Fruit fly (Drosophila melanogaster) whole organism, embryonic: ENCODE data around the gene Mst98Ca.

Experiments used
- Adf1 ChIP-seq: fragments of 200-800 bp; sonication (Bioruptor generic); IDR thresholded peaks from 2 replicates; pipeline ENCODE4 v1.3.6; 2022; ENCODE audit warnings: missing biosample characterization, missing genetic modification characterization
- Asciz ChIP-seq: fragments of 200-800 bp; sonication (Bioruptor generic); optimal IDR thresholded peaks from 2 replicates; lab custom pipeline; 2017; ENCODE audit warnings: missing biosample characterization, mild to moderate bottlenecking, missing genetic modification characterization, missing genetic modification reagents
- Blimp-1 ChIP-seq: fragments of 200-800 bp; sonication (Bioruptor generic); optimal IDR thresholded peaks from 3 replicates; lab custom pipeline; 2018; ENCODE audit warnings: missing biosample characterization, missing genetic modification characterization, mild to moderate bottlenecking, moderate library complexity, missing genetic modification reagents
- CG10267 ChIP-seq: fragments of 200-800 bp; sonication (Bioruptor generic); optimal IDR thresholded peaks from 2 replicates; lab custom pipeline; 2018; ENCODE audit warnings: missing biosample characterization, mild to moderate bottlenecking, missing genetic modification characterization, moderate library complexity
- CG10979 ChIP-seq: fragments of 200-800 bp; sonication (Bioruptor generic); optimal IDR thresholded peaks from 2 replicates; lab custom pipeline; 2018; ENCODE audit warnings: missing biosample characterization, mild to moderate bottlenecking, missing genetic modification characterization, moderate library complexity
- CG12219 ChIP-seq: fragments of 200-800 bp; sonication (Bioruptor generic); optimal IDR thresholded peaks from 3 replicates; lab custom pipeline; 2018; ENCODE audit warnings: missing biosample characterization, mild to moderate bottlenecking, missing genetic modification characterization
- CG12659 ChIP-seq: fragments of 200-800 bp; sonication (Bioruptor generic); optimal IDR thresholded peaks from 3 replicates; lab custom pipeline; 2017; ENCODE audit warnings: mild to moderate bottlenecking, missing biosample characterization, missing genetic modification reagents, missing genetic modification characterization
- CG12769 ChIP-seq: fragments of 200-800 bp; sonication (Bioruptor generic); optimal IDR thresholded peaks from 2 replicates; lab custom pipeline; 2019; ENCODE audit warnings: missing biosample characterization, mild to moderate bottlenecking, missing genetic modification characterization, moderate library complexity
- CG17829 ChIP-seq: fragments of 200-800 bp; optimal IDR thresholded peaks from 2 replicates; lab custom pipeline; 2019; ENCODE audit warnings: missing biosample characterization, mild to moderate bottlenecking, missing genetic modification characterization, moderate library complexity
- CG2129 ChIP-seq: fragments of 200-800 bp; sonication (Bioruptor generic); IDR thresholded peaks from 2 replicates; pipeline ENCODE4 v1.3.6; 2022; ENCODE audit warnings: missing biosample characterization, missing genetic modification characterization; ENCODE audit not compliant: partially characterized antibody
- CG2202 ChIP-seq: fragments of 200-800 bp; sonication (Bioruptor generic); optimal IDR thresholded peaks from 2 replicates; lab custom pipeline; 2018; ENCODE audit warnings: missing biosample characterization, mild to moderate bottlenecking, missing genetic modification characterization
- CG32772 ChIP-seq: fragments of 200-800 bp; sonication (Bioruptor generic); IDR thresholded peaks from 2 replicates; pipeline ENCODE4 v1.3.6; 2022; ENCODE audit warnings: missing biosample characterization, missing genetic modification characterization
- CG6765 ChIP-seq: fragments of 200-800 bp; sonication (Bioruptor generic); optimal IDR thresholded peaks from 3 replicates; lab custom pipeline; 2017; ENCODE audit warnings: missing biosample characterization, mild to moderate bottlenecking, missing genetic modification characterization
- CG7556 ChIP-seq: fragments of 200-800 bp; sonication (Bioruptor generic); optimal IDR thresholded peaks from 2 replicates; lab custom pipeline; 2017; ENCODE audit warnings: missing biosample characterization, mild to moderate bottlenecking, missing genetic modification characterization
- CG7928 ChIP-seq: fragments of 200-800 bp; sonication (Bioruptor generic); optimal IDR thresholded peaks from 2 replicates; lab custom pipeline; 2017; ENCODE audit warnings: missing biosample characterization, mild to moderate bottlenecking, missing genetic modification characterization
- CG8290 ChIP-seq, 3 experiments: fragments of 200-800 bp; sonication (Bioruptor generic); optimal IDR thresholded peaks; 2 replicates each; lab custom pipeline; 2016 to 2019; ENCODE audit warnings: missing biosample characterization in 3 of 3, missing genetic modification characterization in 3 of 3, mild to moderate bottlenecking in 2 of 3, moderate library complexity in 1 of 3
- CG8478 ChIP-seq: fragments of >200 bp; optimal IDR thresholded peaks from 2 replicates; lab custom pipeline; 2018
- CG8924 ChIP-seq: fragments of 200-800 bp; optimal IDR thresholded peaks from 3 replicates; lab custom pipeline; 2019; ENCODE audit warnings: missing biosample characterization, mild to moderate bottlenecking, missing genetic modification characterization, moderate library complexity
- CG9876 ChIP-seq: fragments of 200-800 bp; sonication (Bioruptor generic); optimal IDR thresholded peaks from 2 replicates; lab custom pipeline; 2016; ENCODE audit warnings: missing biosample characterization, missing genetic modification characterization
- Dip2 ChIP-seq: fragments of 200-800 bp; sonication (Bioruptor generic); IDR thresholded peaks from 2 replicates; pipeline ENCODE4 v1.3.6; 2022; ENCODE audit warnings: missing biosample characterization, missing genetic modification characterization
- Drgx ChIP-seq: fragments of 200-800 bp; sonication (Bioruptor generic); IDR thresholded peaks from 2 replicates; pipeline ENCODE4 v1.3.6; 2022; ENCODE audit warnings: missing biosample characterization, missing genetic modification characterization
- Fer1 ChIP-seq: fragments of 200-800 bp; sonication (Bioruptor generic); optimal IDR thresholded peaks from 2 replicates; lab custom pipeline; 2017; ENCODE audit warnings: missing biosample characterization, mild to moderate bottlenecking, missing genetic modification characterization
- Hr51 ChIP-seq, 2 experiments: fragments of 200-800 bp; sonication (Bioruptor generic); optimal IDR thresholded peaks; 2 replicates in 1 of 2; 3 replicates in 1 of 2; lab custom pipeline; 2016 to 2018; ENCODE audit warnings: missing biosample characterization in 2 of 2, missing genetic modification characterization in 2 of 2, mild to moderate bottlenecking in 1 of 2, moderate library complexity in 1 of 2
- Mad ChIP-seq: fragments of 200-800 bp; sonication (Bioruptor generic); optimal IDR thresholded peaks from 2 replicates; lab custom pipeline; 2016; ENCODE audit warnings: missing biosample characterization, missing genetic modification characterization
- Mes4 ChIP-seq: fragments of 200-800 bp; sonication (Bioruptor generic); optimal IDR thresholded peaks from 2 replicates; lab custom pipeline; 2016; ENCODE audit warnings: missing biosample characterization, missing genetic modification characterization
- NC2β ChIP-seq: fragments of 200-800 bp; sonication (Bioruptor generic); optimal IDR thresholded peaks from 2 replicates; lab custom pipeline; 2016; ENCODE audit warnings: missing biosample characterization, missing genetic modification characterization
- Oli ChIP-seq: fragments of 200-800 bp; sonication (Bioruptor generic); optimal IDR thresholded peaks from 2 replicates; lab custom pipeline; 2018; ENCODE audit warnings: missing biosample characterization, mild to moderate bottlenecking, missing genetic modification characterization, moderate library complexity
- Pdp1 ChIP-seq, 2 experiments: fragments of 200-800 bp; sonication (Bioruptor generic); optimal IDR thresholded peaks; 3 replicates each; lab custom pipeline; 2016; ENCODE audit warnings: missing biosample characterization in 2 of 2, missing genetic modification characterization in 2 of 2, mild to moderate bottlenecking in 1 of 2, moderate library complexity in 1 of 2
- Sry-δ ChIP-seq: fragments of 200-800 bp; sonication (Bioruptor generic); optimal IDR thresholded peaks from 2 replicates; lab custom pipeline; 2016; ENCODE audit warnings: missing biosample characterization, missing genetic modification characterization
- Tbp ChIP-seq: fragments of >200 bp; optimal IDR thresholded peaks from 2 replicates; lab custom pipeline; 2018; ENCODE audit warnings: missing biosample characterization, missing genetic modification characterization
- ab ChIP-seq: fragments of 200-800 bp; sonication (Bioruptor generic); optimal IDR thresholded peaks from 2 replicates; lab custom pipeline; 2016; ENCODE audit warnings: missing biosample characterization, missing genetic modification characterization
- abd-A ChIP-seq: fragments of 200-800 bp; sonication (Bioruptor generic); optimal IDR thresholded peaks from 3 replicates; lab custom pipeline; 2019; ENCODE audit warnings: missing biosample characterization, mild to moderate bottlenecking, missing genetic modification characterization, moderate library complexity
- bab2 ChIP-seq: fragments of 200-800 bp; sonication (Bioruptor generic); optimal IDR thresholded peaks from 2 replicates; lab custom pipeline; 2016; ENCODE audit warnings: missing biosample characterization, missing genetic modification characterization
- btn ChIP-seq: fragments of 200-800 bp; sonication (Bioruptor generic); optimal IDR thresholded peaks from 2 replicates; lab custom pipeline; 2016; ENCODE audit warnings: missing biosample characterization, missing genetic modification characterization
- crol ChIP-seq: fragments of 200-800 bp; sonication (Bioruptor generic); IDR thresholded peaks from 2 replicates; pipeline ENCODE4 v1.3.6; 2022; ENCODE audit warnings: missing biosample characterization, missing genetic modification characterization
- eve ChIP-seq, 2 experiments: fragments of >200 bp; optimal IDR thresholded peaks; 2 replicates each; lab custom pipeline; 2017; ENCODE audit warnings: missing biosample characterization in 2 of 2, missing genetic modification characterization in 2 of 2
- eyg ChIP-seq: fragments of 200-800 bp; sonication (Bioruptor generic); optimal IDR thresholded peaks from 3 replicates; lab custom pipeline; 2016; ENCODE audit warnings: missing biosample characterization, missing genetic modification characterization
- fu2 ChIP-seq: fragments of 200-800 bp; sonication (Bioruptor generic); optimal IDR thresholded peaks from 2 replicates; lab custom pipeline; 2016; ENCODE audit warnings: missing biosample characterization, missing genetic modification characterization
- insv ChIP-seq, 2 experiments: fragments of 200-800 bp; sonication (Bioruptor generic); optimal IDR thresholded peaks; 3 replicates each; lab custom pipeline; 2016 to 2018; ENCODE audit warnings: missing biosample characterization in 2 of 2, missing genetic modification characterization in 2 of 2
- jigr1 ChIP-seq: fragments of 200-800 bp; sonication (Bioruptor generic); IDR thresholded peaks from 3 replicates; pipeline ENCODE4 v1.3.6; 2022; ENCODE audit warnings: missing biosample characterization, missing genetic modification characterization
- kay ChIP-seq: fragments of 200-800 bp; sonication (Bioruptor generic); optimal IDR thresholded peaks from 2 replicates; lab custom pipeline; 2016; ENCODE audit warnings: missing biosample characterization, missing genetic modification characterization
- ken ChIP-seq: fragments of 200-800 bp; sonication (Bioruptor generic); IDR thresholded peaks from 3 replicates; pipeline ENCODE4 v1.3.6; 2022; ENCODE audit warnings: missing biosample characterization, missing genetic modification characterization
- peb ChIP-seq: fragments of 200-800 bp; sonication (Bioruptor generic); IDR thresholded peaks from 2 replicates; pipeline ENCODE4 v1.3.6; 2022; ENCODE audit warnings: missing biosample characterization, missing genetic modification characterization
- pros ChIP-seq: fragments of 200-800 bp; sonication (Bioruptor generic); optimal IDR thresholded peaks from 3 replicates; lab custom pipeline; 2019; ENCODE audit warnings: missing biosample characterization, mild to moderate bottlenecking, missing genetic modification characterization, moderate library complexity
- schlank ChIP-seq: fragments of 200-800 bp; sonication (Bioruptor generic); optimal IDR thresholded peaks from 2 replicates; lab custom pipeline; 2018; ENCODE audit warnings: missing biosample characterization, mild to moderate bottlenecking, missing genetic modification characterization
- sens-2 ChIP-seq: fragments of 200-800 bp; sonication (Bioruptor generic); IDR thresholded peaks from 2 replicates; pipeline ENCODE4 v1.3.6; 2022; ENCODE audit warnings: missing biosample characterization, missing genetic modification characterization
- so ChIP-seq: fragments of 200-800 bp; sonication (Bioruptor generic); IDR thresholded peaks from 3 replicates; pipeline ENCODE4 v1.3.6; 2022; ENCODE audit warnings: missing biosample characterization, missing genetic modification characterization
- tap ChIP-seq: fragments of 200-800 bp; optimal IDR thresholded peaks from 3 replicates; lab custom pipeline; 2019; ENCODE audit warnings: missing biosample characterization, mild to moderate bottlenecking, missing genetic modification characterization, moderate library complexity
- toy ChIP-seq: fragments of 200-800 bp; sonication (Bioruptor generic); IDR thresholded peaks from 2 replicates; pipeline ENCODE4 v1.3.6; 2022; ENCODE audit warnings: missing biosample characterization, missing genetic modification characterization
- wdn ChIP-seq: fragments of 200-800 bp; sonication (Bioruptor generic); IDR thresholded peaks from 2 replicates; pipeline ENCODE4 v1.3.6; 2022; ENCODE audit warnings: missing biosample characterization, missing genetic modification characterization

Gene Mst98Ca

DNA sequence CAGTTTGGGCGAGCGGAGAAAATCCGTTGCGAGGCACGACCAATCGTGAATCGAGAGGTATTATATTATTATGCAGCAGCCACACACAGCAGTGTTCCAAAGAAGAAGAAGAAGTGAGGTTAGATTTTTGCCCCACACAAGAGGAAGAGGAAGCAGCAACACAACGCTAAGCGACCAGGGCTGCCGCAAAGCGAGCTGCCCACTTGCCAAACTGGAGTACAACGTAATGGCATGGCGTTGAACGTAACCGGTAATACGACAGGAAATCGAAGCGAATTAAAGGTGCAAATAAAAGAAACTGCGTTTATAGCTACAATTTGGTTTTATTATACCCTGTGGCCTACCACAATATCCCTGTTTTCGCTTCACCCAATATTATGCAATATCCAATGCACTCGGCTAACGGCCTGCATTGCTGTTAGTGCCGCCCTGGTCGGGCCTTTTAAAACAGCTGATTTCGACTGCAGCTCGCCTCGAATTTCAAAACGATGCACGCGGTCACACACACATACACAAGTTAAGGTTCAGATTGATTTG, 44.4 kb downstream of the Mst98Ca start (continued):
- TF ChIP-seq kay (GFP tag; lab: Kevin White, UChicago) = peak; percentile 12
- TF ChIP-seq peb (GFP tag; lab: Robert Waterston, UW) = peak; percentile 63
- peak; percentile 80 for TF ChIP-seq CG17829
- TF ChIP-seq Fer1 = peak; percentile 73
- peak; percentile 56 for TF ChIP-seq eyg (GFP tag; lab: Kevin White, UChicago)
- peak; percentile 65 for TF ChIP-seq wdn (GFP tag; lab: Robert Waterston, UW)
- peak; percentile 64 for TF ChIP-seq Adf1
- TF ChIP-seq ab (GFP tag; lab: Kevin White, UChicago) = peak; percentile 52
- TF ChIP-seq eve (GFP tag; optimal IDR thresholded peaks at IDR 0.05; lab: Kevin White, UChicago) = peak in 1 of 2 experiments; percentile 41
- TF ChIP-seq bab2 = peak; percentile 63
- peak; percentile 35; the same call in 1 of the 2 replicates for TF ChIP-seq Drgx (GFP tag; lab: Robert Waterston, UW)
- peak; percentile 78 for TF ChIP-seq CG12659 (GFP tag; lab: Kevin White, UChicago)
- TF ChIP-seq CG8924 (tag; lab: Kevin White, UChicago) = peak; percentile 62
- peak; percentile 64 for TF ChIP-seq Sry-δ (GFP tag; lab: Kevin White, UChicago)
- peak; percentile 73 for TF ChIP-seq CG12769 (tag; lab: Kevin White, UChicago)
- TF ChIP-seq Pdp1 (GFP tag; optimal IDR thresholded peaks at IDR 0.05; lab: Kevin White, UChicago) = peak; percentile 74 to 98
- TF ChIP-seq Mes4 (GFP tag; lab: Kevin White, UChicago) = peak; percentile 81
- peak; percentile 51 for TF ChIP-seq Blimp-1 (GFP tag; lab: Kevin White, UChicago)
- TF ChIP-seq CG8478 = no peak
- TF ChIP-seq crol (GFP tag; lab: Robert Waterston, UW) = 0 out of 2 replicates have a peak, but pooled peaks have one; percentile 30
- peak; percentile 59 for TF ChIP-seq CG2202 (tag; lab: Kevin White, UChicago)
- TF ChIP-seq toy (GFP tag; lab: Robert Waterston, UW) = peak; percentile 39; the same call in 1 of the 2 replicates
- TF ChIP-seq CG7928 (GFP tag; lab: Kevin White, UChicago) = peak; percentile 99
- TF ChIP-seq Tbp (GFP tag; lab: Kevin White, UChicago) = no peak
- peak; percentile 27 for TF ChIP-seq Mad (GFP tag; lab: Kevin White, UChicago)
- 0 out of 3 replicates have a peak, but pooled peaks have one; percentile 51 for TF ChIP-seq ken (GFP tag; lab: Robert Waterston, UW)
- peak; percentile 63 for TF ChIP-seq CG8290 (GFP tag; optimal IDR thresholded peaks at IDR 0.05; lab: Kevin White, UChicago)
- peak; percentile 31 to 72 for TF ChIP-seq CG8290 (tag; optimal IDR thresholded peaks at IDR 0.05; lab: Kevin White, UChicago)
- peak; percentile 72 for TF ChIP-seq CG10979 (tag; lab: Kevin White, UChicago)
- peak; percentile 36 for TF ChIP-seq abd-A (tag; lab: Kevin White, UChicago)
- TF ChIP-seq CG2129 = no peak
- no peak; the same call in 2 of the 3 replicates for TF ChIP-seq so (GFP tag; lab: Robert Waterston, UW)
- no peak for TF ChIP-seq Dip2 (GFP tag; lab: Robert Waterston, UW)
- peak; percentile 81 for TF ChIP-seq CG9876 (GFP tag; lab: Kevin White, UChicago)
- TF ChIP-seq jigr1 (GFP tag; lab: Robert Waterston, UW) = no peak
- TF ChIP-seq fu2 (GFP tag; lab: Kevin White, UChicago) = peak; percentile 33
- peak; percentile 15 for TF ChIP-seq pros
- peak; percentile 44; the same call in 1 of the 2 replicates for TF ChIP-seq sens-2 (GFP tag; lab: Robert Waterston, UW)
- TF ChIP-seq CG32772 = peak; percentile 59
- TF ChIP-seq Oli (tag; lab: Kevin White, UChicago) = peak; percentile 74
- peak; percentile 62 for TF ChIP-seq CG6765
- peak; percentile 51 for TF ChIP-seq Asciz (GFP tag; lab: Kevin White, UChicago)
- peak in 1 of 2 experiments; percentile 73 for TF ChIP-seq insv (GFP tag; optimal IDR thresholded peaks at IDR 0.05; lab: Kevin White, UChicago)
- peak; percentile 78 for TF ChIP-seq CG12219 (GFP tag; lab: Kevin White, UChicago)
- TF ChIP-seq tap (tag; lab: Kevin White, UChicago) = peak; percentile 34
- TF ChIP-seq btn (GFP tag; lab: Kevin White, UChicago) = peak; percentile 54
- TF ChIP-seq CG10267 (tag; lab: Kevin White, UChicago) = peak; percentile 73
- TF ChIP-seq schlank (tag; lab: Kevin White, UChicago) = peak; percentile 70
- TF ChIP-seq Hr51 (GFP tag; optimal IDR thresholded peaks at IDR 0.05; lab: Kevin White, UChicago) = peak; percentile 42 to 59
- TF ChIP-seq NC2β (GFP tag; lab: Kevin White, UChicago) = peak; percentile 90
- TF ChIP-seq CG7556 (GFP tag; lab: Kevin White, UChicago) = peak; percentile 65
